Worm (Caenorhabditis elegans) whole organism, L4 larva: Measurements from ENCODE around the gene C53D6.11.

Experiments
- D1046.2 ChIP-seq: fragments of 200-800 bp; sonication (Bioruptor generic); IDR thresholded peaks from 2 replicates; pipeline ENCODE4 v1.3.6; 2022; ENCODE audit warnings: missing genetic modification characterization, missing compliant biosample characterization
- F10B5.3 ChIP-seq: sonication (generic microtip); optimal IDR thresholded peaks from 2 replicates; lab custom pipeline; 2016; ENCODE audit warnings: mild to moderate bottlenecking, missing genetic modification characterization, missing compliant biosample characterization
- F44E2.7 ChIP-seq: fragments of 200-800 bp; sonication (Bioruptor generic); IDR thresholded peaks from 2 replicates; pipeline ENCODE4 v2.1.2; 2022; ENCODE audit warnings: missing genetic modification characterization, missing compliant biosample characterization
- R02D3.7 ChIP-seq: fragments of 150-350 bp; sonication (generic microtip); optimal IDR thresholded peaks from 3 replicates; lab custom pipeline; 2014; ENCODE audit warnings: missing biosample characterization, missing genetic modification characterization
- T26A8.4 ChIP-seq: fragments of 200-800 bp; sonication (Bioruptor generic); IDR thresholded peaks from 2 replicates; pipeline ENCODE4 v1.3.6; 2022; ENCODE audit warnings: missing genetic modification characterization, missing compliant biosample characterization
- Y105C5A.15 ChIP-seq: fragments of 200-800 bp; sonication (Bioruptor generic); IDR thresholded peaks from 2 replicates; pipeline ENCODE4 v1.3.6; 2022; ENCODE audit warnings: missing genetic modification characterization, missing compliant biosample characterization
- Y48G9A.11 ChIP-seq: fragments of 200-800 bp; sonication (Bioruptor generic); IDR thresholded peaks from 2 replicates; pipeline ENCODE4 v1.3.6; 2022; ENCODE audit warnings: missing genetic modification reagents, missing genetic modification characterization, missing compliant biosample characterization
- Y75B8A.6 ChIP-seq: fragments of 200-800 bp; sonication (Bioruptor generic); IDR thresholded peaks from 2 replicates; pipeline ENCODE4 v1.3.6; 2022; ENCODE audit warnings: missing genetic modification reagents, missing genetic modification characterization, missing compliant biosample characterization
- ZK337.2 ChIP-seq: fragments of 200-800 bp; sonication (Bioruptor generic); IDR thresholded peaks from 2 replicates; pipeline ENCODE4 v1.3.6; 2022; ENCODE audit warnings: missing genetic modification reagents, missing genetic modification characterization, missing compliant biosample characterization
- aha-1 ChIP-seq: fragments of 150-350 bp; peaks from one replicate; lab custom pipeline; 2014; ENCODE audit warnings: missing biosample characterization, missing genetic modification characterization
- attf-4 ChIP-seq: sonication (generic microtip); optimal IDR thresholded peaks from 3 replicates; lab custom pipeline; 2017; ENCODE audit warnings: missing biosample characterization, missing genetic modification characterization
- ceh-28 ChIP-seq: fragments of 150-350 bp; optimal IDR thresholded peaks from 2 replicates; lab custom pipeline; 2014; ENCODE audit warnings: missing biosample characterization, missing genetic modification reagents, missing genetic modification characterization
- ceh-44 ChIP-seq: fragments of 200-800 bp; sonication (Bioruptor generic); IDR thresholded peaks from 2 replicates; pipeline ENCODE4 v1.3.6; 2022; ENCODE audit warnings: missing genetic modification reagents, missing genetic modification characterization, missing compliant biosample characterization
- ceh-62 ChIP-seq: sonication (generic microtip); optimal IDR thresholded peaks from 2 replicates; lab custom pipeline; 2017; ENCODE audit warnings: missing biosample characterization, missing genetic modification characterization
- ceh-82 ChIP-seq: sonication (generic microtip); optimal IDR thresholded peaks from 2 replicates; lab custom pipeline; 2017; ENCODE audit warnings: missing biosample characterization, missing genetic modification characterization
- daf-12 ChIP-seq: fragments of 150-350 bp; optimal IDR thresholded peaks from 2 replicates; lab custom pipeline; 2014; ENCODE audit warnings: missing biosample characterization, missing genetic modification reagents, missing genetic modification characterization
- daf-16 ChIP-seq, 3 experiments: sonication (generic microtip); optimal IDR thresholded peaks; 2 replicates each; lab custom pipeline; 2016 to 2017; ENCODE audit warnings: missing genetic modification characterization in 3 of 3, missing genetic modification reagents in 3 of 3, mild to moderate bottlenecking in 2 of 3, missing compliant biosample characterization in 2 of 3, missing biosample characterization in 1 of 3, moderate library complexity in 1 of 3
- daf-19 ChIP-seq: fragments of 200-800 bp; sonication (Bioruptor generic); conservative IDR thresholded peaks from 2 replicates; pipeline ENCODE4 v1.3.6; 2022; ENCODE audit warnings: missing genetic modification characterization, missing compliant biosample characterization
- dpl-1 ChIP-seq: fragments of 150-350 bp; optimal IDR thresholded peaks from 2 replicates; lab custom pipeline; 2014; ENCODE audit warnings: missing biosample characterization, missing genetic modification reagents, missing genetic modification characterization
- dve-1 ChIP-seq: sonication (generic microtip); optimal IDR thresholded peaks from 2 replicates; lab custom pipeline; 2017; ENCODE audit warnings: antibody characterized with exemption, mild to moderate bottlenecking, missing genetic modification characterization, missing compliant biosample characterization; ENCODE audit not compliant: insufficient read depth
- egl-43 ChIP-seq: fragments of 200-800 bp; sonication (Bioruptor generic); IDR thresholded peaks from 2 replicates; pipeline ENCODE4 v1.3.6; 2022; ENCODE audit warnings: missing genetic modification reagents, missing genetic modification characterization, missing compliant biosample characterization
- fkh-10 ChIP-seq: fragments of 150-350 bp; optimal IDR thresholded peaks from 2 replicates; lab custom pipeline; 2014; ENCODE audit warnings: missing biosample characterization, missing genetic modification reagents, missing genetic modification characterization
- hlh-11 ChIP-seq: fragments of 200-800 bp; sonication (Bioruptor generic); optimal IDR thresholded peaks from 2 replicates; lab custom pipeline; 2018; ENCODE audit warnings: mild to moderate bottlenecking, missing genetic modification characterization, missing compliant biosample characterization
- hmg-1.1 ChIP-seq: fragments of 200-800 bp; sonication (Bioruptor generic); IDR thresholded peaks from 2 replicates; pipeline ENCODE4 v1.3.6; 2022; ENCODE audit warnings: missing genetic modification reagents, missing genetic modification characterization, missing compliant biosample characterization
- jun-1 ChIP-seq: fragments of 150-350 bp; optimal IDR thresholded peaks from 2 replicates; lab custom pipeline; 2014; ENCODE audit warnings: missing biosample characterization, missing genetic modification reagents, missing genetic modification characterization
- lim-7 ChIP-seq: fragments of 200-800 bp; sonication (Bioruptor generic); IDR thresholded peaks from 2 replicates; pipeline ENCODE4 v1.3.6; 2022; ENCODE audit warnings: missing genetic modification characterization, missing compliant biosample characterization
- lin-13 ChIP-seq: fragments of 150-350 bp; optimal IDR thresholded peaks from 2 replicates; lab custom pipeline; 2014; ENCODE audit warnings: missing biosample characterization, missing genetic modification reagents, missing genetic modification characterization
- lin-38 ChIP-seq: fragments of 200-800 bp; sonication (Bioruptor generic); IDR thresholded peaks from 2 replicates; pipeline ENCODE4 v1.3.6; 2022; ENCODE audit warnings: missing genetic modification reagents, missing genetic modification characterization, missing compliant biosample characterization
- lin-39 ChIP-seq: fragments of 150-350 bp; optimal IDR thresholded peaks from 2 replicates; lab custom pipeline; 2014; ENCODE audit warnings: missing biosample characterization, missing genetic modification reagents, missing genetic modification characterization
- lsy-2 ChIP-seq, 2 experiments: fragments of 150-350 bp in 1 of 2; sonication (generic microtip) in 1 of 2; optimal IDR thresholded peaks; 2 replicates each; lab custom pipeline; 2014 to 2017; ENCODE audit warnings: missing biosample characterization in 2 of 2, missing genetic modification characterization in 2 of 2
- mdt-29 ChIP-seq: fragments of 200-800 bp; sonication (Bioruptor generic); IDR thresholded peaks from 2 replicates; pipeline ENCODE4 v1.3.6; 2022; ENCODE audit warnings: missing genetic modification reagents, missing genetic modification characterization, missing compliant biosample characterization
- nhr-10 ChIP-seq: fragments of 150-350 bp; optimal IDR thresholded peaks from 2 replicates; lab custom pipeline; 2014; ENCODE audit warnings: missing biosample characterization, missing genetic modification characterization
- nhr-102 ChIP-seq: sonication (generic microtip); optimal IDR thresholded peaks from 2 replicates; lab custom pipeline; 2016; ENCODE audit warnings: mild to moderate bottlenecking, missing genetic modification characterization, moderate library complexity, missing compliant biosample characterization
- nhr-111 ChIP-seq: fragments of 200-800 bp; sonication (Bioruptor generic); optimal IDR thresholded peaks from 2 replicates; lab custom pipeline; 2018; ENCODE audit warnings: mild to moderate bottlenecking, missing genetic modification characterization, missing compliant biosample characterization
- nhr-28 ChIP-seq: fragments of 150-350 bp; optimal IDR thresholded peaks from 2 replicates; lab custom pipeline; 2014; ENCODE audit warnings: missing biosample characterization, missing genetic modification characterization
- nhr-48 ChIP-seq: sonication (generic microtip); optimal IDR thresholded peaks from 2 replicates; lab custom pipeline; 2016; ENCODE audit warnings: mild to moderate bottlenecking, missing genetic modification characterization, missing compliant biosample characterization
- php-3 ChIP-seq: fragments of 200-800 bp; sonication (Bioruptor generic); IDR thresholded peaks from 2 replicates; pipeline ENCODE4 v1.3.6; 2022; ENCODE audit warnings: missing genetic modification reagents, missing genetic modification characterization, missing compliant biosample characterization
- pqm-1 ChIP-seq: sonication (generic microtip); optimal IDR thresholded peaks from 2 replicates; lab custom pipeline; 2017; ENCODE audit warnings: missing biosample characterization, missing genetic modification characterization
- rbr-2 ChIP-seq: sonication (generic microtip); optimal IDR thresholded peaks from 2 replicates; lab custom pipeline; 2016; ENCODE audit warnings: missing genotype, missing genetic modification characterization, missing compliant biosample characterization
- saeg-2 ChIP-seq: fragments of 200-800 bp; sonication (Bioruptor generic); IDR thresholded peaks from 2 replicates; pipeline ENCODE4 v1.3.6; 2022; ENCODE audit warnings: missing genetic modification reagents, missing genetic modification characterization, missing compliant biosample characterization
- set-16 ChIP-seq: fragments of 200-800 bp; sonication (Bioruptor generic); IDR thresholded peaks from 2 replicates; pipeline ENCODE4 v1.3.6; 2022; ENCODE audit warnings: missing genetic modification reagents, missing genetic modification characterization, missing compliant biosample characterization
- snpc-1.2 ChIP-seq: fragments of 200-800 bp; sonication (Bioruptor generic); IDR thresholded peaks from 2 replicates; pipeline ENCODE4 v1.3.6; 2022; ENCODE audit warnings: missing genetic modification reagents, missing genetic modification characterization, missing compliant biosample characterization
- spr-1 ChIP-seq: sonication (generic microtip); optimal IDR thresholded peaks from 2 replicates; lab custom pipeline; 2016; ENCODE audit warnings: mild to moderate bottlenecking, missing genetic modification characterization, missing compliant biosample characterization
- spr-3 ChIP-seq: fragments of 200-800 bp; sonication (Bioruptor generic); optimal IDR thresholded peaks from 2 replicates; lab custom pipeline; 2018; ENCODE audit warnings: mild to moderate bottlenecking, missing genetic modification characterization, missing compliant biosample characterization
- tra-1 ChIP-seq: fragments of 200-800 bp; sonication (Bioruptor generic); IDR thresholded peaks from 2 replicates; pipeline ENCODE4 v1.3.6; 2022; ENCODE audit warnings: missing genetic modification reagents, missing genetic modification characterization, missing compliant biosample characterization
- unc-130 ChIP-seq: sonication (generic microtip); optimal IDR thresholded peaks from 2 replicates; lab custom pipeline; 2016; ENCODE audit warnings: missing genetic modification reagents, missing genetic modification characterization, missing compliant biosample characterization
- zfp-2 ChIP-seq: sonication (generic microtip); optimal IDR thresholded peaks from 2 replicates; lab custom pipeline; 2016; ENCODE audit warnings: mild to moderate bottlenecking, missing genetic modification characterization, missing compliant biosample characterization
- zfp-3 ChIP-seq: fragments of 200-800 bp; sonication (Bioruptor generic); conservative IDR thresholded peaks from 2 replicates; pipeline ENCODE4 v1.3.6; 2022; ENCODE audit warnings: missing genetic modification reagents, missing genetic modification characterization, missing compliant biosample characterization
- zip-2 ChIP-seq: fragments of 150-350 bp; optimal IDR thresholded peaks from 2 replicates; lab custom pipeline; 2014; ENCODE audit warnings: missing biosample characterization, missing genetic modification characterization
- ztf-7 ChIP-seq: fragments of 150-350 bp; optimal IDR thresholded peaks from 2 replicates; lab custom pipeline; 2014; ENCODE audit warnings: missing biosample characterization, missing genetic modification characterization

Gene C53D6.11

DNA sequence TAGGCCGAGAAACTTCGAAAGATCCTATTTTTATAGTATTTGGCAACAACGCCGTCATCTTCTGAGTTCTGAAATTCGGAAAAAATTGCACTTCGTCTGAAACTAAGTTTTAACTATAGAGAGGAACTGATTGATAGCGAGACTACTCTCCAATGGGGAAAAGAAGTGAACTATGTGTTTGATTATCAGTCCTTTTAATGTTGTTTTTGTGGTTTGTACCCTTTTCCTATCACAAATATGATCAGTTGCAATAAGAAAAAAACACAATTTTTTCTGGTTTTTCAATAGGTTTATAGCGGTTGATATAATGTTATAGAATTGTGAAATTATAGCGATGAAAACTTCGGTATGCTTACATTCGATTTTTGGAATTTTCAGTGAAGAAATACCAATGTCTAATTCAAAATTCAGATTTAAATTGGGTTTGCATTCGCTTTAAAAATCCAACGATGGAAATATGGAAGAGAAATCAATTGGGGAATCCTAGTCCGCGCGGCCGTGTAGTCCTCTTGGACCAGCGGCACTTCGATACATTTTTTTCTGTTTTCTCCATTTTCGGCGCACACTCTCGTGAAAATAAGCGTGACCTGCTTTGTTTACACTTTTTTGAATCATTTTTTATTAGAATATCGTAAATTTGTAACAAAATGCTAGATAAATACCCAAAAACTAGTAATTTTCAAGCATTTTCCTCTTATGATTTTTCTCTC, 37.0 kb upstream of the C53D6.11 start, which contains the start of gene C53B4.3 (continued):
- no peak for TF ChIP-seq Y75B8A.6 (GFP tag; lab: Robert Waterston, UW)
- TF ChIP-seq ztf-7 (tag; lab: Kevin White, UChicago): peak; percentile 29
- TF ChIP-seq ceh-28 (tag; lab: Kevin White, UChicago): no peak
- TF ChIP-seq zfp-3: no peak
- TF ChIP-seq pqm-1: peak; percentile 73
- TF ChIP-seq daf-16 (GFP tag; optimal IDR thresholded peaks at IDR 0.05; lab: Kevin White, UChicago): no peak
- peak; percentile 42 for TF ChIP-seq daf-16 (tag; optimal IDR thresholded peaks at IDR 0.05; lab: Kevin White, UChicago)
- TF ChIP-seq Y105C5A.15 (GFP tag; lab: Robert Waterston, UW): no peak
- no peak for TF ChIP-seq spr-3
- no peak for TF ChIP-seq spr-1
- TF ChIP-seq fkh-10 (GFP tag; lab: Kevin White, UChicago): no peak
- TF ChIP-seq dpl-1: peak; percentile 63
- peak; percentile 85 for TF ChIP-seq unc-130 (GFP tag; lab: Kevin White, UChicago)
- TF ChIP-seq F44E2.7 (GFP tag; lab: Robert Waterston, UW): no peak
- TF ChIP-seq nhr-10 (tag; lab: Kevin White, UChicago): no peak
- TF ChIP-seq Y48G9A.11 (GFP tag; lab: Robert Waterston, UW): peak; percentile 78
- TF ChIP-seq lin-39 (tag; lab: Kevin White, UChicago): no peak
- no peak for TF ChIP-seq set-16 (GFP tag; lab: Robert Waterston, UW)
- no peak for TF ChIP-seq zip-2 (tag; lab: Kevin White, UChicago)
- peak; percentile 44 for TF ChIP-seq hlh-11 (tag; lab: Kevin White, UChicago)
- TF ChIP-seq aha-1 (tag; lab: Kevin White, UChicago): peak; percentile 87
- TF ChIP-seq lsy-2 (tag; optimal IDR thresholded peaks at IDR 0.05; lab: Kevin White, UChicago): peak in 1 of 2 experiments; percentile 79
- TF ChIP-seq lim-7 (GFP tag; lab: Robert Waterston, UW): no peak
- no peak for TF ChIP-seq nhr-111
- no peak for TF ChIP-seq hmg-1.1 (GFP tag; lab: Robert Waterston, UW)
- TF ChIP-seq ZK337.2 (GFP tag; lab: Robert Waterston, UW): peak; percentile 90
- no peak for TF ChIP-seq D1046.2
- peak; percentile 23 for TF ChIP-seq dve-1 (tag; lab: Kevin White, UChicago)
- TF ChIP-seq daf-12: no peak
- TF ChIP-seq php-3: no peak
- no peak for TF ChIP-seq mdt-29 (GFP tag; lab: Robert Waterston, UW)
- peak; percentile 40 for TF ChIP-seq nhr-102 (tag; lab: Kevin White, UChicago)
- TF ChIP-seq lin-13 (GFP tag; lab: Kevin White, UChicago): no peak
- no peak for TF ChIP-seq F10B5.3 (tag; lab: Kevin White, UChicago)
- no peak; the same call in 1 of the 2 replicates for TF ChIP-seq lin-38 (GFP tag; lab: Robert Waterston, UW)
- TF ChIP-seq daf-19 (GFP tag; lab: Robert Waterston, UW): no peak
- no peak for TF ChIP-seq ceh-62
- no peak for TF ChIP-seq attf-4 (tag; lab: Kevin White, UChicago)
- no peak for TF ChIP-seq egl-43 (GFP tag; lab: Robert Waterston, UW)
- peak; percentile 75 for TF ChIP-seq nhr-28
- no peak for TF ChIP-seq jun-1 (tag; lab: Kevin White, UChicago)
- TF ChIP-seq snpc-1.2 (GFP tag; lab: Robert Waterston, UW): peak; percentile 31; the same call in 1 of the 2 replicates
- TF ChIP-seq zfp-2: no peak
- no peak for TF ChIP-seq T26A8.4
- TF ChIP-seq tra-1 (GFP tag; lab: Robert Waterston, UW): no peak
- no peak for TF ChIP-seq R02D3.7 (tag; lab: Kevin White, UChicago)
- peak; percentile 49 for TF ChIP-seq nhr-48 (tag; lab: Kevin White, UChicago)
- no peak for TF ChIP-seq ceh-82 (tag; lab: Kevin White, UChicago)
- TF ChIP-seq rbr-2: peak; percentile 59
- no peak for TF ChIP-seq saeg-2 (GFP tag; lab: Robert Waterston, UW)
- TF ChIP-seq ceh-44 (GFP tag; lab: Robert Waterston, UW): no peak
